Worm (Caenorhabditis elegans) whole organism, L4 larva: Measurements from ENCODE around the gene sulp-7.

Source experiments
- F10B5.3 ChIP-seq: sonication (generic microtip); optimal IDR thresholded peaks from 2 replicates; lab custom pipeline; 2016; ENCODE audit warnings: mild to moderate bottlenecking, missing genetic modification characterization, missing compliant biosample characterization
- F37D6.2 ChIP-seq: sonication (generic microtip); optimal IDR thresholded peaks from 2 replicates; lab custom pipeline; 2016; ENCODE audit warnings: mild to moderate bottlenecking, missing genetic modification characterization, missing compliant biosample characterization
- T26A8.4 ChIP-seq: fragments of 200-800 bp; sonication (Bioruptor generic); IDR thresholded peaks from 2 replicates; pipeline ENCODE4 v1.3.6; 2022; ENCODE audit warnings: missing genetic modification characterization, missing compliant biosample characterization
- Y105C5A.15 ChIP-seq: fragments of 200-800 bp; sonication (Bioruptor generic); IDR thresholded peaks from 2 replicates; pipeline ENCODE4 v1.3.6; 2022; ENCODE audit warnings: missing genetic modification characterization, missing compliant biosample characterization
- Y48G9A.11 ChIP-seq: fragments of 200-800 bp; sonication (Bioruptor generic); IDR thresholded peaks from 2 replicates; pipeline ENCODE4 v1.3.6; 2022; ENCODE audit warnings: missing genetic modification reagents, missing genetic modification characterization, missing compliant biosample characterization
- Y5F2A.4 ChIP-seq: fragments of 200-800 bp; sonication (Bioruptor generic); optimal IDR thresholded peaks from 2 replicates; lab custom pipeline; 2018; ENCODE audit warnings: mild to moderate bottlenecking, missing genetic modification characterization, missing compliant biosample characterization
- ama-1 ChIP-seq: fragments of 150-350 bp; optimal IDR thresholded peaks from 2 replicates; lab custom pipeline; 2014; ENCODE audit warnings: inconsistent platforms, mixed read lengths
- arid-1 ChIP-seq: fragments of 200-800 bp; sonication (Bioruptor generic); conservative IDR thresholded peaks from 2 replicates; pipeline ENCODE4 v1.3.6; 2022; ENCODE audit warnings: missing genetic modification reagents, missing genetic modification characterization, missing compliant biosample characterization
- ceh-62 ChIP-seq: sonication (generic microtip); optimal IDR thresholded peaks from 2 replicates; lab custom pipeline; 2017; ENCODE audit warnings: missing biosample characterization, missing genetic modification characterization
- cey-2 ChIP-seq: sonication (generic microtip); optimal IDR thresholded peaks from 3 replicates; lab custom pipeline; 2017; ENCODE audit warnings: missing genetic modification characterization, mild to moderate bottlenecking, missing compliant biosample characterization, antibody characterized with exemption, borderline replicate concordance; ENCODE audit not compliant: insufficient read depth
- daf-19 ChIP-seq: fragments of 200-800 bp; sonication (Bioruptor generic); conservative IDR thresholded peaks from 2 replicates; pipeline ENCODE4 v1.3.6; 2022; ENCODE audit warnings: missing genetic modification characterization, missing compliant biosample characterization
- dmd-8 ChIP-seq: fragments of 200-800 bp; sonication (Bioruptor generic); IDR thresholded peaks from 2 replicates; pipeline ENCODE4 v1.3.6; 2022; ENCODE audit warnings: missing genetic modification characterization, missing compliant biosample characterization
- duxl-1 ChIP-seq: sonication (generic microtip); optimal IDR thresholded peaks from 2 replicates; lab custom pipeline; 2016; ENCODE audit warnings: mild to moderate bottlenecking, missing genetic modification characterization, moderate library complexity, missing compliant biosample characterization; ENCODE audit not compliant: poor library complexity
- dve-1 ChIP-seq: sonication (generic microtip); optimal IDR thresholded peaks from 2 replicates; lab custom pipeline; 2017; ENCODE audit warnings: antibody characterized with exemption, mild to moderate bottlenecking, missing genetic modification characterization, missing compliant biosample characterization; ENCODE audit not compliant: insufficient read depth
- egl-27 ChIP-seq: sonication (generic microtip); optimal IDR thresholded peaks from 3 replicates; lab custom pipeline; 2017; ENCODE audit warnings: missing biosample characterization, missing genetic modification reagents, missing genetic modification characterization
- fkh-10 ChIP-seq: fragments of 150-350 bp; optimal IDR thresholded peaks from 2 replicates; lab custom pipeline; 2014; ENCODE audit warnings: missing biosample characterization, missing genetic modification reagents, missing genetic modification characterization
- hlh-11 ChIP-seq: fragments of 200-800 bp; sonication (Bioruptor generic); optimal IDR thresholded peaks from 2 replicates; lab custom pipeline; 2018; ENCODE audit warnings: mild to moderate bottlenecking, missing genetic modification characterization, missing compliant biosample characterization
- hlh-30 ChIP-seq: sonication (generic microtip); optimal IDR thresholded peaks from 2 replicates; lab custom pipeline; 2017; ENCODE audit warnings: antibody characterized with exemption, mild to moderate bottlenecking, missing genetic modification characterization, missing compliant biosample characterization; ENCODE audit not compliant: insufficient read depth
- lim-7 ChIP-seq: fragments of 200-800 bp; sonication (Bioruptor generic); IDR thresholded peaks from 2 replicates; pipeline ENCODE4 v1.3.6; 2022; ENCODE audit warnings: missing genetic modification characterization, missing compliant biosample characterization
- lin-13 ChIP-seq: fragments of 150-350 bp; optimal IDR thresholded peaks from 2 replicates; lab custom pipeline; 2014; ENCODE audit warnings: missing biosample characterization, missing genetic modification reagents, missing genetic modification characterization
- lin-15B ChIP-seq: fragments of 150-350 bp; sonication (generic microtip); optimal IDR thresholded peaks from 3 replicates; lab custom pipeline; 2014; ENCODE audit warnings: missing biosample characterization, missing genetic modification characterization
- lin-38 ChIP-seq: fragments of 200-800 bp; sonication (Bioruptor generic); IDR thresholded peaks from 2 replicates; pipeline ENCODE4 v1.3.6; 2022; ENCODE audit warnings: missing genetic modification reagents, missing genetic modification characterization, missing compliant biosample characterization
- lin-39 ChIP-seq: fragments of 150-350 bp; optimal IDR thresholded peaks from 2 replicates; lab custom pipeline; 2014; ENCODE audit warnings: missing biosample characterization, missing genetic modification reagents, missing genetic modification characterization
- madf-5 ChIP-seq, 2 experiments: fragments of 200-800 bp; sonication (Bioruptor generic); IDR thresholded peaks; 2 replicates each; pipeline ENCODE4 v1.3.6; 2022; ENCODE audit warnings: missing compliant biosample characterization in 2 of 2, missing genetic modification characterization in 2 of 2
- madf-9 ChIP-seq: fragments of 200-800 bp; sonication (Bioruptor generic); conservative IDR thresholded peaks from 2 replicates; pipeline ENCODE4 v1.3.6; 2022; ENCODE audit warnings: missing genetic modification reagents, missing genetic modification characterization, missing compliant biosample characterization
- mep-1 ChIP-seq: fragments of 150-350 bp; sonication (generic microtip); optimal IDR thresholded peaks from 3 replicates; lab custom pipeline; 2014; ENCODE audit warnings: missing biosample characterization, missing genetic modification characterization
- mxl-2 ChIP-seq: fragments of 200-800 bp; sonication (Bioruptor generic); conservative IDR thresholded peaks from 2 replicates; pipeline ENCODE4 v1.3.6; 2022; ENCODE audit warnings: missing genetic modification reagents, missing genetic modification characterization, missing compliant biosample characterization
- mxl-3 ChIP-seq: fragments of 200-800 bp; sonication (Bioruptor generic); optimal IDR thresholded peaks from 2 replicates; lab custom pipeline; 2018; ENCODE audit warnings: mild to moderate bottlenecking, missing genetic modification characterization, missing compliant biosample characterization
- nhr-10 ChIP-seq: fragments of 150-350 bp; optimal IDR thresholded peaks from 2 replicates; lab custom pipeline; 2014; ENCODE audit warnings: missing biosample characterization, missing genetic modification characterization
- nhr-102 ChIP-seq: sonication (generic microtip); optimal IDR thresholded peaks from 2 replicates; lab custom pipeline; 2016; ENCODE audit warnings: mild to moderate bottlenecking, missing genetic modification characterization, moderate library complexity, missing compliant biosample characterization
- nhr-11 ChIP-seq: fragments of 150-350 bp; optimal IDR thresholded peaks from 2 replicates; lab custom pipeline; 2014; ENCODE audit warnings: missing biosample characterization, missing genetic modification characterization
- nhr-111 ChIP-seq: fragments of 200-800 bp; sonication (Bioruptor generic); optimal IDR thresholded peaks from 2 replicates; lab custom pipeline; 2018; ENCODE audit warnings: mild to moderate bottlenecking, missing genetic modification characterization, missing compliant biosample characterization
- nhr-28 ChIP-seq: fragments of 150-350 bp; optimal IDR thresholded peaks from 2 replicates; lab custom pipeline; 2014; ENCODE audit warnings: missing biosample characterization, missing genetic modification characterization
- nhr-6 ChIP-seq: fragments of 150-350 bp; optimal IDR thresholded peaks from 2 replicates; lab custom pipeline; 2014; ENCODE audit warnings: missing biosample characterization, missing genetic modification characterization
- nhr-76 ChIP-seq: fragments of 150-350 bp; optimal IDR thresholded peaks from 2 replicates; lab custom pipeline; 2014; ENCODE audit warnings: missing biosample characterization, missing genetic modification characterization
- nhr-77 ChIP-seq: fragments of 150-350 bp; optimal IDR thresholded peaks from 2 replicates; lab custom pipeline; 2014; ENCODE audit warnings: missing biosample characterization, missing genetic modification characterization
- pha-4 ChIP-seq, 2 experiments: fragments of 150-350 bp in 1 of 2; fragments of 200-800 bp in 1 of 2; sonication (Bioruptor generic) in 1 of 2; IDR thresholded peaks in 1 of 2; optimal IDR thresholded peaks in 1 of 2; 2 replicates each; pipeline versions ENCODE4 v1.3.6 to Lab custom; 2014 to 2022; ENCODE audit warnings: missing genetic modification characterization in 2 of 2, missing genetic modification reagents in 2 of 2, missing biosample characterization in 1 of 2, missing compliant biosample characterization in 1 of 2
- php-3 ChIP-seq: fragments of 200-800 bp; sonication (Bioruptor generic); IDR thresholded peaks from 2 replicates; pipeline ENCODE4 v1.3.6; 2022; ENCODE audit warnings: missing genetic modification reagents, missing genetic modification characterization, missing compliant biosample characterization
- set-16 ChIP-seq: fragments of 200-800 bp; sonication (Bioruptor generic); IDR thresholded peaks from 2 replicates; pipeline ENCODE4 v1.3.6; 2022; ENCODE audit warnings: missing genetic modification reagents, missing genetic modification characterization, missing compliant biosample characterization
- skn-1 ChIP-seq: fragments of 150-350 bp; optimal IDR thresholded peaks from 2 replicates; lab custom pipeline; 2014; ENCODE audit warnings: missing biosample characterization, missing genetic modification characterization
- snpc-1.2 ChIP-seq: fragments of 200-800 bp; sonication (Bioruptor generic); IDR thresholded peaks from 2 replicates; pipeline ENCODE4 v1.3.6; 2022; ENCODE audit warnings: missing genetic modification reagents, missing genetic modification characterization, missing compliant biosample characterization
- spr-1 ChIP-seq: sonication (generic microtip); optimal IDR thresholded peaks from 2 replicates; lab custom pipeline; 2016; ENCODE audit warnings: mild to moderate bottlenecking, missing genetic modification characterization, missing compliant biosample characterization
- spr-3 ChIP-seq: fragments of 200-800 bp; sonication (Bioruptor generic); optimal IDR thresholded peaks from 2 replicates; lab custom pipeline; 2018; ENCODE audit warnings: mild to moderate bottlenecking, missing genetic modification characterization, missing compliant biosample characterization
- tag-97 ChIP-seq: fragments of 200-800 bp; sonication (Bioruptor generic); IDR thresholded peaks from 2 replicates; pipeline ENCODE4 v1.3.6; 2022; ENCODE audit warnings: missing genetic modification characterization, missing compliant biosample characterization
- tra-1 ChIP-seq: fragments of 200-800 bp; sonication (Bioruptor generic); IDR thresholded peaks from 2 replicates; pipeline ENCODE4 v1.3.6; 2022; ENCODE audit warnings: missing genetic modification reagents, missing genetic modification characterization, missing compliant biosample characterization
- unc-39 ChIP-seq: sonication (generic microtip); optimal IDR thresholded peaks from 2 replicates; lab custom pipeline; 2017; ENCODE audit warnings: missing biosample characterization, missing genetic modification characterization
- vab-7 ChIP-seq: fragments of 200-800 bp; sonication (Bioruptor generic); IDR thresholded peaks from 2 replicates; pipeline ENCODE4 v1.3.6; 2022; ENCODE audit warnings: missing genetic modification reagents, missing genetic modification characterization, missing compliant biosample characterization
- zag-1 ChIP-seq: fragments of 150-350 bp; optimal IDR thresholded peaks from 2 replicates; lab custom pipeline; 2014; ENCODE audit warnings: missing biosample characterization, missing genetic modification characterization
- zip-11 ChIP-seq: fragments of 200-800 bp; sonication (Bioruptor generic); IDR thresholded peaks from 2 replicates; pipeline ENCODE4 v1.3.6; 2022; ENCODE audit warnings: missing genetic modification characterization, missing compliant biosample characterization
- ztf-7 ChIP-seq: fragments of 150-350 bp; optimal IDR thresholded peaks from 2 replicates; lab custom pipeline; 2014; ENCODE audit warnings: missing biosample characterization, missing genetic modification characterization

Gene sulp-7

DNA sequence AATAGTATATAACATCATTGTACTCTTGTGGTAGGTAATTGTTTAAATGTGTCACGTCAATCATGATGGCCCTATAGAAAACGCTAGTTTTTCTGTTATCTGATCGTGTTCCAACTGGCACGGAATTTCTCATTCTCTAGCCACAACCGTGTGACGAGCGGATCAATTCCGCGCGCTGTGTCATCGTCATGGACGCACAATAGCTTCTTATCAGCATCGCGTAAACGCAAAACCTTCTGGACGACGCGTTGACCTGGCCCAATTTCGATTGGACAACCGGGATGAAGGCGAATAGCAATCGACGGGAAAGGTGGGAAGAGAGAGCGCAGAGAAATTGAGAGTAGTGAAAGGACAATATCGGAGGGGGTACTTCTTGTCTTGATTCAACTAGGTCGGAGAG, 23.4 kb upstream of the sulp-7 start, which contains the start of gene lpr-3:
Gene lpr-3, plus strand, starts transcription at position 374 of the 400 bp plus-strand sequence.
- no peak for TF ChIP-seq php-3
- TF ChIP-seq cey-2 (tag; lab: Kevin White, UChicago) = no peak
- no peak for TF ChIP-seq egl-27 (tag; lab: Kevin White, UChicago)
- peak; percentile 14 for TF ChIP-seq hlh-30 (tag; lab: Kevin White, UChicago)
- TF ChIP-seq tag-97 (GFP tag; lab: Robert Waterston, UW) = no peak
- TF ChIP-seq lim-7 = no peak
- TF ChIP-seq lin-38 (GFP tag; lab: Robert Waterston, UW) = no peak
- TF ChIP-seq F37D6.2 (tag; lab: Kevin White, UChicago) = no peak
- TF ChIP-seq daf-19 = no peak
- TF ChIP-seq spr-3 (GFP tag; lab: Kevin White, UChicago) = no peak
- TF ChIP-seq fkh-10 (GFP tag; lab: Kevin White, UChicago) = no peak
- TF ChIP-seq madf-5 (GFP tag; IDR thresholded peaks at IDR 0.05; lab: Robert Waterston, UW) = no peak
- TF ChIP-seq Y48G9A.11 (GFP tag; lab: Robert Waterston, UW) = no peak
- TF ChIP-seq ama-1 (lab: Kevin White, UChicago) = no peak
- TF ChIP-seq dve-1 (tag; lab: Kevin White, UChicago) = no peak
- peak; percentile 11 for TF ChIP-seq nhr-28 (tag; lab: Kevin White, UChicago)
- TF ChIP-seq madf-9 (GFP tag; lab: Robert Waterston, UW) = no peak
- TF ChIP-seq nhr-76 (tag; lab: Kevin White, UChicago) = no peak
- no peak for TF ChIP-seq nhr-111 (GFP tag; lab: Kevin White, UChicago)
- no peak for TF ChIP-seq nhr-102
- TF ChIP-seq hlh-11 = peak; percentile 61
- TF ChIP-seq snpc-1.2 (GFP tag; lab: Robert Waterston, UW) = no peak
- TF ChIP-seq nhr-6 (tag; lab: Kevin White, UChicago) = no peak
- TF ChIP-seq pha-4 (GFP tag; IDR thresholded peaks at IDR 0.05; lab: Robert Waterston, UW) = no peak
- no peak for TF ChIP-seq pha-4 (tag; optimal IDR thresholded peaks at IDR 0.05; lab: Kevin White, UChicago)
- no peak for TF ChIP-seq lin-39 (tag; lab: Kevin White, UChicago)
- TF ChIP-seq mep-1 = no peak
- no peak for TF ChIP-seq dmd-8 (GFP tag; lab: Robert Waterston, UW)
- TF ChIP-seq skn-1 (tag; lab: Kevin White, UChicago) = no peak
- no peak for TF ChIP-seq F10B5.3 (tag; lab: Kevin White, UChicago)
- TF ChIP-seq mxl-3 = peak; percentile 45
- TF ChIP-seq arid-1 = no peak
- TF ChIP-seq spr-1 (tag; lab: Kevin White, UChicago) = no peak

DNA sequence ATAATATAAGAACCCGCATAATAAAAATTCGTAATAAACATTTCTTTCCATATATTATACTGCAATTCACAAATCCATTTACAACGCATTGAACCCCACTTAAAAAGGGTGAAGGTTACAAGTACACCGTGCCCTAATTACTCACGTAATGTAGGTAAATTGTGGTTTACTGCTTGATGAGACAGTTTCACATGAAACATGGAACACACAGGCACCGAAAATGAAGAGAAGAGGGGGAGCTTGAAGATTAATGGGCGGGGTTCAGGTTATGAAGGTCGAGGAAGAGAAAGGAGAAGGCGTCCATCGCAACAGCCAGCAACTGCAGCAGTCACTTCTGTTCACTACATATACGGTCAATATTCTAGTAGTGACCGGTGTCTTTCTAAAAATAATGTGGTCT, 20.7 kb upstream of the sulp-7 start, which contains the start of gene lpr-6:
Gene lpr-6, plus strand, starts transcription at position 251 of the 400 bp plus-strand sequence.
- TF ChIP-seq F10B5.3 (tag; lab: Kevin White, UChicago) (no peak), nhr-77 (no peak), unc-39 (tag; lab: Kevin White, UChicago) (no peak), hlh-11 (peak; percentile 22), tag-97 (GFP tag; lab: Robert Waterston, UW) (0 out of 2 replicates have a peak, but pooled peaks have one; percentile 17), duxl-1 (peak; percentile 58), Y105C5A.15 (no peak), tra-1 (GFP tag; lab: Robert Waterston, UW) (no peak), nhr-11 (tag; lab: Kevin White, UChicago) (no peak), zip-11 (GFP tag; lab: Robert Waterston, UW) (no peak), egl-27 (tag; lab: Kevin White, UChicago) (no peak), T26A8.4 (GFP tag; lab: Robert Waterston, UW) (peak; percentile 35; the same call in 1 of the 2 replicates), Y5F2A.4 (GFP tag; lab: Kevin White, UChicago) (no peak), set-16 (no peak), lin-15B (no peak), lin-13 (GFP tag; lab: Kevin White, UChicago) (no peak), spr-3 (GFP tag; lab: Kevin White, UChicago) (no peak), Y48G9A.11 (GFP tag; lab: Robert Waterston, UW) (no peak), ztf-7 (tag; lab: Kevin White, UChicago) (no peak), nhr-102 (peak; percentile 18), mxl-2 (GFP tag; lab: Robert Waterston, UW) (no peak), vab-7 (GFP tag; lab: Robert Waterston, UW) (no peak), zag-1 (tag; lab: Kevin White, UChicago) (no peak), ceh-62 (tag; lab: Kevin White, UChicago) (no peak), nhr-10 (tag; lab: Kevin White, UChicago) (no peak), mep-1 (no peak), mxl-3 (no peak)
